Fruit fly (Drosophila melanogaster): Measurements from ENCODE around the gene Rcd4.

DNA sequence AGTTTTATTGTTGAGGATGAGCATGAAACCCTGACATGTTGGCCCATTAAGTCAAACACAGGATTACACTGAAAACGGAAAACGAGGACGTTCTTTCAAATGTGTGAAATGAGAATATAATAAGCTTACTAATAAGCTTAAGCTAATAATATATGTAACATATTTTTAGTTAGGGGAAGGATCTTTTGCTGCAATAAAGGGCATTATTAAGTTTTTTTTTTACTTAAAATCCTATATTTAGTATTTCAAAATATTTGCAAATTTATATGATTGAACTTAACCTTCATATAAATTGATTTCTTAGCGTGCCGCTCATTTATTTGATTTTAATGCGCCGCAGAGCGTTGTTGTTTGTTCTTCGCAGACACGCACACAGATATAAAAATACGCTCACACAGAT, 49.5 kb upstream of the Rcd4 start:
- no peak for TF ChIP-seq NfI (GFP tag; optimal IDR thresholded peaks at IDR 0.05)
- TF ChIP-seq CG11560 (tag; IDR thresholded peaks at IDR 0.05), result no peak
- no peak for TF ChIP-seq Sin3A (optimal IDR thresholded peaks at IDR 0.05)
- TF ChIP-seq CG12155 (GFP tag; optimal IDR thresholded peaks at IDR 0.05), result no peak
- peak; percentile 40 for TF ChIP-seq Fer1 (GFP tag; optimal IDR thresholded peaks at IDR 0.05)
- TF ChIP-seq Rx (GFP tag; IDR thresholded peaks at IDR 0.05), result no peak
- TF ChIP-seq CG17359 (tag; optimal IDR thresholded peaks at IDR 0.05), result no peak
- no peak for TF ChIP-seq maf-S (GFP tag; optimal IDR thresholded peaks at IDR 0.05)

Data from whole organism, embryonic.